Worm (Caenorhabditis elegans): ENCODE data around the gene ugt-38.

- TF ChIP-seq sea-2 (GFP tag; optimal IDR thresholded peaks at IDR 0.05): no peak
- TF ChIP-seq egl-27 (tag; optimal IDR thresholded peaks at IDR 0.05): no peak
These were observed 47.5 kb upstream of the ugt-38 start for ce11 chrV:7194818-7195217.
